Fruit fly (Drosophila melanogaster) whole organism, prepupa: ENCODE measurements around the gene lectin-22C.

Source experiments
- CG10669 ChIP-seq: fragments of 200-800 bp; sonication (Bioruptor generic); optimal IDR thresholded peaks from 3 replicates; lab custom pipeline; 2018; ENCODE audit warnings: missing biosample characterization, mild to moderate bottlenecking, missing genetic modification characterization, moderate library complexity
- CG11294 ChIP-seq: fragments of 200-800 bp; sonication (Bioruptor generic); IDR thresholded peaks from 2 replicates; pipeline ENCODE4 v1.3.6; 2022; ENCODE audit warnings: missing biosample characterization, missing genetic modification characterization
- CG11762 ChIP-seq: fragments of 200-800 bp; sonication (Bioruptor generic); optimal IDR thresholded peaks from 3 replicates; lab custom pipeline; 2016; ENCODE audit warnings: missing biosample characterization, missing genetic modification characterization; ENCODE audit not compliant: insufficient read depth
- CG11902 ChIP-seq: fragments of 200-800 bp; sonication (Bioruptor generic); optimal IDR thresholded peaks from 3 replicates; lab custom pipeline; 2016; ENCODE audit warnings: missing biosample characterization, missing genetic modification characterization
- CG15336 ChIP-seq: fragments of 200-800 bp; sonication (Bioruptor generic); IDR thresholded peaks from 2 replicates; pipeline ENCODE4 v1.3.6; 2022; ENCODE audit warnings: missing biosample characterization, missing genetic modification characterization
- CG1621 ChIP-seq: fragments of 200-800 bp; sonication (Bioruptor generic); optimal IDR thresholded peaks from 3 replicates; lab custom pipeline; 2018; ENCODE audit warnings: missing biosample characterization, mild to moderate bottlenecking, missing genetic modification characterization
- CG16779 ChIP-seq: fragments of 200-800 bp; sonication (Bioruptor generic); optimal IDR thresholded peaks from 3 replicates; lab custom pipeline; 2017; ENCODE audit warnings: missing biosample characterization, mild to moderate bottlenecking, missing genetic modification characterization
- CG3032 ChIP-seq: fragments of 200-800 bp; optimal IDR thresholded peaks from 2 replicates; lab custom pipeline; 2019; ENCODE audit warnings: missing biosample characterization, mild to moderate bottlenecking, missing genetic modification characterization, moderate library complexity
- CG31627 ChIP-seq: fragments of 200-800 bp; sonication (Bioruptor generic); optimal IDR thresholded peaks from 3 replicates; lab custom pipeline; 2016; ENCODE audit warnings: missing biosample characterization, missing genetic modification characterization
- CG32006 ChIP-seq: fragments of 200-800 bp; sonication (Bioruptor generic); optimal IDR thresholded peaks from 3 replicates; lab custom pipeline; 2017; ENCODE audit warnings: missing biosample characterization, mild to moderate bottlenecking, missing genetic modification characterization
- CG34406 ChIP-seq: fragments of 200-800 bp; sonication (Bioruptor generic); optimal IDR thresholded peaks from 3 replicates; lab custom pipeline; 2016; ENCODE audit warnings: missing biosample characterization, missing genetic modification characterization
- CG3919 ChIP-seq: fragments of 200-800 bp; sonication (Bioruptor generic); optimal IDR thresholded peaks from 3 replicates; lab custom pipeline; 2016; ENCODE audit warnings: missing biosample characterization, missing genetic modification characterization
- CG4318 ChIP-seq: fragments of 200-800 bp; sonication (Bioruptor generic); optimal IDR thresholded peaks from 3 replicates; lab custom pipeline; 2017; ENCODE audit warnings: missing biosample characterization, mild to moderate bottlenecking, missing genetic modification characterization
- CG6163 ChIP-seq: fragments of 200-800 bp; sonication (Bioruptor generic); IDR thresholded peaks from 3 replicates; pipeline ENCODE4 v1.3.6; 2022; ENCODE audit warnings: missing biosample characterization, missing genetic modification characterization
- CG6276 ChIP-seq: fragments of 200-800 bp; sonication (Bioruptor generic); optimal IDR thresholded peaks from 2 replicates; lab custom pipeline; 2017; ENCODE audit warnings: missing biosample characterization, mild to moderate bottlenecking, missing genetic modification characterization
- CG6792 ChIP-seq: fragments of 200-800 bp; sonication (Bioruptor generic); optimal IDR thresholded peaks from 3 replicates; lab custom pipeline; 2016; ENCODE audit warnings: missing biosample characterization, missing genetic modification characterization
- CG6854 ChIP-seq: fragments of 200-800 bp; sonication (Bioruptor generic); optimal IDR thresholded peaks from 2 replicates; lab custom pipeline; 2017; ENCODE audit warnings: missing biosample characterization, mild to moderate bottlenecking, missing genetic modification characterization
- CG8119 ChIP-seq: fragments of 200-800 bp; sonication (Bioruptor generic); IDR thresholded peaks from 3 replicates; pipeline ENCODE4 v1.3.6; 2022; ENCODE audit warnings: missing biosample characterization, missing genetic modification characterization
- CG8319 ChIP-seq: fragments of 200-800 bp; sonication (Bioruptor generic); optimal IDR thresholded peaks from 3 replicates; lab custom pipeline; 2016; ENCODE audit warnings: missing biosample characterization, missing genetic modification characterization
- CG8632 ChIP-seq: fragments of 200-800 bp; sonication (Bioruptor generic); optimal IDR thresholded peaks from 3 replicates; lab custom pipeline; 2016; ENCODE audit warnings: missing biosample characterization, missing genetic modification characterization
- CG9139 ChIP-seq: fragments of 200-800 bp; sonication (Bioruptor generic); optimal IDR thresholded peaks from 3 replicates; lab custom pipeline; 2017; ENCODE audit warnings: missing biosample characterization, mild to moderate bottlenecking, missing genetic modification characterization
- Eip75B ChIP-seq: fragments of 200-800 bp; sonication (Bioruptor generic); optimal IDR thresholded peaks from 3 replicates; lab custom pipeline; 2016; ENCODE audit warnings: missing biosample characterization, missing genetic modification characterization
- Eip78C ChIP-seq: fragments of 200-800 bp; sonication (Bioruptor generic); peaks from one replicate; lab custom pipeline; 2016; ENCODE audit warnings: missing biosample characterization, missing genetic modification characterization
- Gug ChIP-seq: fragments of 200-800 bp; sonication (Bioruptor generic); IDR thresholded peaks from 2 replicates; pipeline ENCODE4 v1.3.6; 2022; ENCODE audit warnings: missing biosample characterization, missing genetic modification characterization
- Hr39 ChIP-seq: fragments of 200-800 bp; sonication (Bioruptor generic); optimal IDR thresholded peaks from 2 replicates; lab custom pipeline; 2016; ENCODE audit warnings: missing biosample characterization, missing genetic modification characterization
- Hr4 ChIP-seq: fragments of 200-800 bp; sonication (Bioruptor generic); optimal IDR thresholded peaks from 3 replicates; lab custom pipeline; 2016; ENCODE audit warnings: missing biosample characterization, missing genetic modification characterization
- Smox ChIP-seq: fragments of 200-800 bp; sonication (Bioruptor generic); optimal IDR thresholded peaks from 3 replicates; lab custom pipeline; 2016; ENCODE audit warnings: missing biosample characterization, missing genetic modification characterization
- Sox14 ChIP-seq: fragments of 200-800 bp; sonication (Bioruptor generic); optimal IDR thresholded peaks from 3 replicates; lab custom pipeline; 2016; ENCODE audit warnings: missing biosample characterization, missing genetic modification characterization
- Sox15 ChIP-seq: fragments of 200-800 bp; sonication (Bioruptor generic); optimal IDR thresholded peaks from 3 replicates; lab custom pipeline; 2016; ENCODE audit warnings: missing biosample characterization, missing genetic modification characterization
- achi ChIP-seq: fragments of 200-800 bp; sonication (Bioruptor generic); optimal IDR thresholded peaks from 3 replicates; lab custom pipeline; 2016; ENCODE audit warnings: missing biosample characterization, missing genetic modification characterization
- dac ChIP-seq: fragments of 200-800 bp; sonication (Bioruptor generic); optimal IDR thresholded peaks from 2 replicates; lab custom pipeline; 2017; ENCODE audit warnings: missing biosample characterization, mild to moderate bottlenecking, missing genetic modification characterization
- eg ChIP-seq: fragments of 200-800 bp; sonication (Bioruptor generic); IDR thresholded peaks from 3 replicates; pipeline ENCODE4 v1.3.6; 2022; ENCODE audit warnings: missing biosample characterization, missing genetic modification characterization
- fd59A ChIP-seq: fragments of 200-800 bp; sonication (Bioruptor generic); optimal IDR thresholded peaks from 2 replicates; lab custom pipeline; 2017; ENCODE audit warnings: missing biosample characterization, mild to moderate bottlenecking, missing genetic modification characterization, missing genetic modification reagents
- lz ChIP-seq: fragments of 200-800 bp; sonication (Bioruptor generic); optimal IDR thresholded peaks from 3 replicates; lab custom pipeline; 2016; ENCODE audit warnings: missing biosample characterization, missing genetic modification characterization
- pdm3 ChIP-seq: fragments of 200-800 bp; sonication (Bioruptor generic); optimal IDR thresholded peaks from 3 replicates; lab custom pipeline; 2016; ENCODE audit warnings: missing biosample characterization, missing genetic modification characterization
- salr ChIP-seq, 2 experiments: fragments of 200-800 bp; sonication (Bioruptor generic); optimal IDR thresholded peaks; 3 replicates each; lab custom pipeline; 2016 to 2018; ENCODE audit warnings: missing biosample characterization in 2 of 2, missing genetic modification characterization in 2 of 2, mild to moderate bottlenecking in 1 of 2
- ss ChIP-seq, 2 experiments: fragments of 200-800 bp; sonication (Bioruptor generic); optimal IDR thresholded peaks; 2 replicates in 1 of 2; 3 replicates in 1 of 2; lab custom pipeline; 2017 to 2018; ENCODE audit warnings: mild to moderate bottlenecking in 2 of 2, missing biosample characterization in 2 of 2, missing genetic modification characterization in 2 of 2, moderate library complexity in 1 of 2
- svp ChIP-seq: fragments of 200-800 bp; sonication (Bioruptor generic); peaks from one replicate; lab custom pipeline; 2016; ENCODE audit warnings: missing biosample characterization, missing genetic modification characterization
- vri ChIP-seq: fragments of 200-800 bp; sonication (Bioruptor generic); optimal IDR thresholded peaks from 3 replicates; lab custom pipeline; 2016; ENCODE audit warnings: missing biosample characterization, mild to moderate bottlenecking, missing genetic modification characterization

Gene lectin-22C

DNA sequence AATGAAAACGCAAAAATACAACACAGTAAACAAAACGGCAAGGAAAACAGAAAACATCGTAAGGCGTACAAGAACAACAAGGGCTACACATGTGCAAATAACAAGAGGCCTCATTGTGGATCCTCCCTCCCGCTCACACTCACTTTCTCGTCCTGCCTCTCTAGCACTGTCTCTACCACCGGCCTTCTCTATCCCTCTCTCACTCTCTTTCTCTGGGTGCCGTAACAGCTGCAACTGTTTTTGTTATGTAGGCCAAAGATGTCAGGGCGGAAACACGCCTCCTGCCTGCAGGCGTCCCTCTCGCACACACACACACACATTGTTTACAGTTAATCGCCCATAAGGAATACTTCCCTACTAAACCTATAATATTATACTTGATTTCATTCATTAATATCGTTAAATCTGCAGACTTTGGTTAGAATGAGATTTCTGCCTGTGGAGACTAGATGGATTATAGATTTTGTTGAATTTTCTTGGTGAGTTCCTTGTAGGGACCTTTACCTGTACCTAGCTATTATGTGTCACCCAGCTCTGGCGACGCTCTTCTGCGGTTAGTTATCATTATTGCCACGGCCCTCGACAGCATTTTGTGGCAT is 23.1 kb downstream of the lectin-22C start (continued):
- TF ChIP-seq Eip78C (GFP tag; lab: Kevin White, UChicago) (peak; percentile 76), CG8119 (GFP tag; lab: Robert Waterston, UW) (no peak), lz (GFP tag; lab: Kevin White, UChicago) (no peak), CG32006 (peak; percentile 9), ss (GFP tag; optimal IDR thresholded peaks at IDR 0.05; lab: Kevin White, UChicago) (no peak), CG8632 (GFP tag; lab: Kevin White, UChicago) (no peak), CG31627 (GFP tag; lab: Kevin White, UChicago) (no peak), achi (GFP tag; lab: Kevin White, UChicago) (no peak), eg (GFP tag; lab: Robert Waterston, UW) (no peak), CG9139 (GFP tag; lab: Kevin White, UChicago) (no peak), CG11902 (GFP tag; lab: Kevin White, UChicago) (no peak), Hr39 (GFP tag; lab: Kevin White, UChicago) (no peak), salr (GFP tag; optimal IDR thresholded peaks at IDR 0.05; lab: Kevin White, UChicago) (no peak), CG8319 (no peak), Sox15 (GFP tag; lab: Kevin White, UChicago) (no peak), pdm3 (GFP tag; lab: Kevin White, UChicago) (no peak), CG3919 (no peak), Sox14 (GFP tag; lab: Kevin White, UChicago) (no peak), CG11294 (GFP tag; lab: Robert Waterston, UW) (0 out of 2 replicates have a peak, but pooled peaks have one; percentile 7), CG6276 (GFP tag; lab: Kevin White, UChicago) (no peak), fd59A (GFP tag; lab: Kevin White, UChicago) (no peak), dac (no peak), CG6792 (GFP tag; lab: Kevin White, UChicago) (no peak)
- TF ChIP-seq, all 60 proteins: peak for 8

DNA sequence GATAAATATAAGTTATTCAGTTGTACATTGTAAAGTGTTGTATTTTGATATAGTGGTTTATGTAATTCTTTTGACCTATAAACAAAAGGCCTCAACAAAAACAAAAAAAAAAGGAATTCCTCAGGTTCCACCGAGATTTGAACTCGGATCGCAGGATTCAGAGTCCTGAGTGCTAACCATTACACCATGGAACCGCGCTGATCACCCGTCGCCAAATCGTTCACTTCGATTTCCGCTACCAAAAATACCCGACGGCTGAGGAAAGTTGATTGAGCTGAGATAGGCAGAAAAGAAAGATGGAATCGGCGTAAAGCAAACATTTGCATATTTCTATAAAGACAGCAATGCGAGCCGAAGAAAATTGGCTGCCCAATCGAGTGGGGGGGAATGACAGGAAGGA is 24.0 kb downstream of the lectin-22C start:
- TF ChIP-seq Gug (GFP tag; lab: Robert Waterston, UW): no peak
- TF ChIP-seq CG1621 (tag; lab: Kevin White, UChicago): no peak
- no peak for TF ChIP-seq CG6792 (GFP tag; lab: Kevin White, UChicago)
- TF ChIP-seq CG34406 (GFP tag; lab: Kevin White, UChicago): no peak
- no peak for TF ChIP-seq eg (GFP tag; lab: Robert Waterston, UW)
- TF ChIP-seq CG6854 (GFP tag; lab: Kevin White, UChicago): no peak
- no peak for TF ChIP-seq pdm3 (GFP tag; lab: Kevin White, UChicago)
- no peak for TF ChIP-seq Hr39 (GFP tag; lab: Kevin White, UChicago)
- no peak for TF ChIP-seq vri (GFP tag; lab: Kevin White, UChicago)
- no peak for TF ChIP-seq ss (GFP tag; optimal IDR thresholded peaks at IDR 0.05; lab: Kevin White, UChicago)
- TF ChIP-seq CG10669 (GFP tag; lab: Kevin White, UChicago): no peak
- no peak for TF ChIP-seq achi (GFP tag; lab: Kevin White, UChicago)
- no peak for TF ChIP-seq svp
- no peak for TF ChIP-seq CG3032
- no peak for TF ChIP-seq Hr4
- TF ChIP-seq CG9139 (GFP tag; lab: Kevin White, UChicago): no peak
- TF ChIP-seq CG8319: no peak
- no peak for TF ChIP-seq Eip75B

DNA sequence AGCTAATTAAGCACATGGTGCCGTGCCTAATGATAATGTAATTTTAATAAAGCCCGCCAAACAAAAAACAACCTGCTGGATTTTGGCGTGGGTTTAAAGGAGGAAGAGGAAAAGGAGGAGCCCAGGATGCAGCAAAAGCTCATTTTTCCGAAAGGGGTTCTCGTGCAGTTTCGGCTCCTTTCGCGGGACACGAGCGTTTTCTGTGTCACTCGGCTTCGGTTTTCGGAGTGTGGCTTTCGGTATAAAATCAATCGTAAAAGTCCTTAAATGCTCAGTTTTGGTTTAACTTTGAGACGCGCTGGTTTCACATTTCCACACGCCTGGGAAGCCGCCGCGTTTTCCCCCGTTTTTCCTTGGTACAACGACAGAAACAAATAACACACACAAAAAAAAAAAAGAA is 25.6 kb downstream of the lectin-22C start:
- TF ChIP-seq CG16779 (tag; lab: Kevin White, UChicago): no peak
- no peak for TF ChIP-seq CG11294 (GFP tag; lab: Robert Waterston, UW)
- no peak for TF ChIP-seq CG15336 (GFP tag; lab: Robert Waterston, UW)
- no peak for TF ChIP-seq ss (GFP tag; optimal IDR thresholded peaks at IDR 0.05; lab: Kevin White, UChicago)
- no peak for TF ChIP-seq Smox (GFP tag; lab: Kevin White, UChicago)
- TF ChIP-seq CG4318 (GFP tag; lab: Kevin White, UChicago): no peak
- no peak for TF ChIP-seq CG8119 (GFP tag; lab: Robert Waterston, UW)
- TF ChIP-seq CG9139 (GFP tag; lab: Kevin White, UChicago): no peak
- TF ChIP-seq eg (GFP tag; lab: Robert Waterston, UW): no peak
- TF ChIP-seq CG6163 (GFP tag; lab: Robert Waterston, UW): no peak
- TF ChIP-seq CG6854 (GFP tag; lab: Kevin White, UChicago): no peak
- TF ChIP-seq lz (GFP tag; lab: Kevin White, UChicago): no peak
- TF ChIP-seq Eip75B: no peak
- TF ChIP-seq CG11762 (GFP tag; lab: Kevin White, UChicago): no peak
